Fruit fly (Drosophila melanogaster): Measurements from ENCODE around the gene CG15601.

The CG15601 gene

dm6 chrX:15697581-15698208 is 12.8 kb upstream of the CG15601 start (continued):
- peak; percentile 76 for TF ChIP-seq CG18476 (GFP tag; optimal IDR thresholded peaks at IDR 0.05)
- peak; percentile 67 for TF ChIP-seq BEAF-32 (GFP tag; optimal IDR thresholded peaks at IDR 0.05)
- TF ChIP-seq CG1602 (GFP tag; optimal IDR thresholded peaks at IDR 0.05): peak; percentile 87
- TF ChIP-seq CG15601 (tag; optimal IDR thresholded peaks at IDR 0.05): peak; percentile 96
- TF ChIP-seq NK7.1 (GFP tag; optimal IDR thresholded peaks at IDR 0.05): peak; percentile 34
- TF ChIP-seq Dbx (GFP tag; IDR thresholded peaks at IDR 0.05): peak; percentile 97
- TF ChIP-seq CG42726 (GFP tag; IDR thresholded peaks at IDR 0.05; ENCODE audit: partially characterized antibody): 0 out of 2 replicates have a peak, but pooled peaks have one; percentile 42
- no peak for TF ChIP-seq zen2 (GFP tag; IDR thresholded peaks at IDR 0.05; ENCODE audit: partially characterized antibody)
- no peak for TF ChIP-seq prd (optimal IDR thresholded peaks at IDR 0.05)
- TF ChIP-seq prd (GFP tag; IDR thresholded peaks at IDR 0.05): peak; percentile 97
- TF ChIP-seq twi (tag; optimal IDR thresholded peaks at IDR 0.05): peak; percentile 69
- TF ChIP-seq CG3281 (GFP tag; optimal IDR thresholded peaks at IDR 0.05): peak; percentile 94
- peak; percentile 77 for TF ChIP-seq Usf (GFP tag; optimal IDR thresholded peaks at IDR 0.05)
- peak; percentile 47 for TF ChIP-seq CG3838 (GFP tag; optimal IDR thresholded peaks at IDR 0.05)
- peak; percentile 67 for TF ChIP-seq CG13624 (GFP tag; optimal IDR thresholded peaks at IDR 0.05)
- TF ChIP-seq CG6791 (GFP tag; IDR thresholded peaks at IDR 0.05; ENCODE audit: partially characterized antibody): no peak
- TF ChIP-seq ato (GFP tag; IDR thresholded peaks at IDR 0.05; ENCODE audit: partially characterized antibody): no peak
- TF ChIP-seq CG30020 (tag; optimal IDR thresholded peaks at IDR 0.05): peak; percentile 36
- peak; percentile 92 for TF ChIP-seq CG8924 (tag; optimal IDR thresholded peaks at IDR 0.05)
- no peak for TF ChIP-seq Atf3 (GFP tag; optimal IDR thresholded peaks at IDR 0.05)
- TF ChIP-seq slp2 (GFP tag; optimal IDR thresholded peaks at IDR 0.05): peak; percentile 43
- TF ChIP-seq CG10654 (GFP tag; optimal IDR thresholded peaks at IDR 0.05): peak; percentile 87
- TF ChIP-seq cwo (GFP tag; optimal IDR thresholded peaks at IDR 0.05): peak; percentile 94
- peak; percentile 94 for TF ChIP-seq HHEX (GFP tag; optimal IDR thresholded peaks at IDR 0.05)
- TF ChIP-seq cas (GFP tag; IDR thresholded peaks at IDR 0.05): peak; percentile 92
- peak; percentile 97 for TF ChIP-seq vvl (GFP tag; IDR thresholded peaks at IDR 0.05)
- peak; percentile 91 for TF ChIP-seq CG11085 (GFP tag; IDR thresholded peaks at IDR 0.05)
- TF ChIP-seq pzg (GFP tag; optimal IDR thresholded peaks at IDR 0.05): peak; percentile 39
- TF ChIP-seq CG4360 (GFP tag; IDR thresholded peaks at IDR 0.05): no peak; the same call in 1 of the 2 replicates
- no peak for TF ChIP-seq dm (GFP tag; optimal IDR thresholded peaks at IDR 0.05)
- no peak for TF ChIP-seq CG7745 (tag; optimal IDR thresholded peaks at IDR 0.05)
- peak; percentile 81 for TF ChIP-seq Ravus (GFP tag; IDR thresholded peaks at IDR 0.05)
- no peak for TF ChIP-seq Sin3A (optimal IDR thresholded peaks at IDR 0.05)
- no peak for TF ChIP-seq Mes4 (GFP tag; optimal IDR thresholded peaks at IDR 0.05)
- TF ChIP-seq H15 (GFP tag; IDR thresholded peaks at IDR 0.05): peak; percentile 94
- no peak for TF ChIP-seq maf-S (GFP tag; optimal IDR thresholded peaks at IDR 0.05)
- TF ChIP-seq Tbp (GFP tag; optimal IDR thresholded peaks at IDR 0.05): no peak
- peak; percentile 76 for TF ChIP-seq tio (GFP tag; optimal IDR thresholded peaks at IDR 0.05)
- TF ChIP-seq Kr (GFP tag; optimal IDR thresholded peaks at IDR 0.05): no peak
- TF ChIP-seq CG18262 (tag; optimal IDR thresholded peaks at IDR 0.05): peak; percentile 87
- peak; percentile 66 for TF ChIP-seq lbe (GFP tag; optimal IDR thresholded peaks at IDR 0.05)
- peak; percentile 34 for TF ChIP-seq pfk (GFP tag; optimal IDR thresholded peaks at IDR 0.05)
- peak; percentile 92 for TF ChIP-seq CG10147 (GFP tag; optimal IDR thresholded peaks at IDR 0.05)
- peak; percentile 92 for TF ChIP-seq Taf1 (GFP tag; IDR thresholded peaks at IDR 0.05)
- peak; percentile 92 for TF ChIP-seq CG11695 (GFP tag; IDR thresholded peaks at IDR 0.05)
- TF ChIP-seq en (GFP tag; optimal IDR thresholded peaks at IDR 0.05): no peak
- peak; percentile 93 for TF ChIP-seq ap (GFP tag; IDR thresholded peaks at IDR 0.05)
- TF ChIP-seq jumu (GFP tag; optimal IDR thresholded peaks at IDR 0.05): no peak
- peak; percentile 83 for TF ChIP-seq CG4328 (GFP tag; optimal IDR thresholded peaks at IDR 0.05)
- peak; percentile 89 for TF ChIP-seq CG12071 (GFP tag; optimal IDR thresholded peaks at IDR 0.05)
- peak; percentile 94 for TF ChIP-seq ranshi (GFP tag; IDR thresholded peaks at IDR 0.05)

Data from whole organism, embryonic.